Worm (Caenorhabditis elegans): Measurements from ENCODE around the gene F21C10.4.

F21C10.4 gene

DNA sequence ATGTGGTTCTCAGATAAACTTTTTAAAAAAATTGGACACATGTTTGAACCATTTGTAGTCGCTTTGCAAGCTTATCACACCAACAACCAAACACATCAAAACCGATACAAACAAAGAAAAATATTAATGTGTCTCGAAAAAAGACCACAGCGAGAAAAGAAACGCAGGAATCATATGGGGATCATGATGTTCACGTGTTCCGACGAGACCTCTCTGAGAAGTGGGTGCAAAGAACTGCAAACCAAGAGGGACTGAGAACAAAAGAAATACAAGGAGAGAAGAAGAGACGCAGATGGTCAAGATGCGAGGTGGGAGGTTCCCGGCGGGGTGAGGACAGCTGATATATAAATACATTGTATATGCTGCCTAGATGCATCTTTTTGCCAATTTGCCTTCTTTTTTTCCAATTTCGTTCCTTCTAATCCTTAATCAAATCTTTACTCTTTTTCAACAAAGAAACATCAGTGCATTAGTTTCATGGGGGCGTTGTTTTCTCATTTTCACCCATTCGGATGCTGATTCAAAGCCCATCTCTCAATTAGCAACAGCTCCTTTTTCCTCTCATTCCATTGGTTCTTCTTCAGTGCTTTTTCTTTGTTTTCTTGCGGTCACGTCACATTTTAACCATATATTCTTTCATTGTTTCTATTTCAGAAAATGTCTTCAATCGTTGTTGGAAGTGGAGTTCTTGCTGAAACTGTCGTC, 30.7 kb upstream of the F21C10.4 start, which contains the start of gene F21C10.10 (continued):
- TF ChIP-seq lsy-2 (tag; optimal IDR thresholded peaks at IDR 0.05) (peak; percentile 55 to 81), nhr-76 (tag; optimal IDR thresholded peaks at IDR 0.05) (peak; percentile 87), lir-3 (tag; optimal IDR thresholded peaks at IDR 0.05) (no peak), cey-2 (tag; optimal IDR thresholded peaks at IDR 0.05; ENCODE audit: borderline replicate concordance, insufficient read depth) (peak; percentile 95), vab-7 (GFP tag; IDR thresholded peaks at IDR 0.05) (no peak), nhr-28 (tag; optimal IDR thresholded peaks at IDR 0.05) (peak; percentile 98), ama-1 (optimal IDR thresholded peaks at IDR 0.05) (no peak), unc-39 (tag; optimal IDR thresholded peaks at IDR 0.05) (no peak), hlh-30 (tag; optimal IDR thresholded peaks at IDR 0.05; ENCODE audit: insufficient read depth) (peak; percentile 99), daf-12 (tag; optimal IDR thresholded peaks at IDR 0.05) (no peak), gei-8 (GFP tag; optimal IDR thresholded peaks at IDR 0.05) (peak; percentile 98), spr-1 (tag; optimal IDR thresholded peaks at IDR 0.05) (peak; percentile 78), mdl-1 (tag; optimal IDR thresholded peaks at IDR 0.05) (peak; percentile 77 to 96), dmd-9 (GFP tag; IDR thresholded peaks at IDR 0.05) (no peak), mxl-3 (GFP tag; optimal IDR thresholded peaks at IDR 0.05) (peak; percentile 93), ZK337.2 (GFP tag; IDR thresholded peaks at IDR 0.05) (no peak), ztf-11 (tag; optimal IDR thresholded peaks at IDR 0.05) (no peak), set-16 (GFP tag; IDR thresholded peaks at IDR 0.05) (peak; percentile 59), lin-38 (GFP tag; IDR thresholded peaks at IDR 0.05) (peak; percentile 45), mxl-2 (GFP tag; conservative IDR thresholded peaks at IDR 0.05) (peak; percentile 98), fos-1 (tag; optimal IDR thresholded peaks at IDR 0.05) (no peak), nhr-6 (tag; optimal IDR thresholded peaks at IDR 0.05) (peak; percentile 50), F49E8.2 (tag; optimal IDR thresholded peaks at IDR 0.05; ENCODE audit: borderline replicate concordance) (no peak), T26A8.4 (GFP tag; IDR thresholded peaks at IDR 0.05) (peak; percentile 66), unc-62 (GFP tag; optimal IDR thresholded peaks at IDR 0.05 in 1 of 2) (peak in 1 of 2 experiments; percentile 98), unc-62 (tag; optimal IDR thresholded peaks at IDR 0.05) (no peak), madf-9 (GFP tag; conservative IDR thresholded peaks at IDR 0.05) (peak; percentile 46; the same call in 1 of the 2 replicates), nhr-48 (tag; optimal IDR thresholded peaks at IDR 0.05) (peak; percentile 99), mep-1 (tag; optimal IDR thresholded peaks at IDR 0.05) (peak; percentile 91), F26F4.8 (GFP tag; conservative IDR thresholded peaks at IDR 0.05) (no peak), hmg-1.1 (GFP tag; IDR thresholded peaks at IDR 0.05) (peak; percentile 63), ces-1 (GFP tag; optimal IDR thresholded peaks at IDR 0.05) (no peak), dmd-6 (GFP tag; IDR thresholded peaks at IDR 0.05) (peak; percentile 99), ceh-62 (tag; optimal IDR thresholded peaks at IDR 0.05) (no peak), zip-11 (GFP tag; IDR thresholded peaks at IDR 0.05) (no peak), mdt-29 (GFP tag; IDR thresholded peaks at IDR 0.05) (peak; percentile 76), hlh-11 (tag; optimal IDR thresholded peaks at IDR 0.05) (peak; percentile 99), nhr-41 (GFP tag; IDR thresholded peaks at IDR 0.05) (no peak), F44E2.7 (GFP tag; IDR thresholded peaks at IDR 0.05) (no peak), jun-1 (tag; optimal IDR thresholded peaks at IDR 0.05) (peak; percentile 59), zip-2 (tag; optimal IDR thresholded peaks at IDR 0.05) (peak; percentile 31), dpl-1 (GFP tag; optimal IDR thresholded peaks at IDR 0.05) (peak; percentile 56), nhr-11 (tag; optimal IDR thresholded peaks at IDR 0.05) (peak; percentile 87), aly-2 (tag; optimal IDR thresholded peaks at IDR 0.05) (no peak), madf-5 (GFP tag; IDR thresholded peaks at IDR 0.05) (0 out of 4 replicates have a peak, but pooled peaks of 1 of the 2 experiments have one; percentile 64), ztf-7 (tag; optimal IDR thresholded peaks at IDR 0.05) (peak; percentile 63), dmd-8 (GFP tag; IDR thresholded peaks at IDR 0.05) (no peak), dve-1 (tag; optimal IDR thresholded peaks at IDR 0.05; ENCODE audit: insufficient read depth) (peak; percentile 98), pha-4 (GFP tag; IDR thresholded peaks at IDR 0.05) (peak; percentile 76), pha-4 (tag; optimal IDR thresholded peaks at IDR 0.05) (peak; percentile 60), Y5F2A.4 (GFP tag; optimal IDR thresholded peaks at IDR 0.05) (no peak)
